Fruit fly (Drosophila melanogaster) whole organism, prepupa: Measurements from ENCODE around the gene Acbp6.

Experiments used
- CG10631 ChIP-seq: fragments of 200-800 bp; sonication (Bioruptor generic); optimal IDR thresholded peaks from 2 replicates; lab custom pipeline; 2016; ENCODE audit warnings: missing biosample characterization, missing genetic modification characterization
- CG11294 ChIP-seq: fragments of 200-800 bp; sonication (Bioruptor generic); IDR thresholded peaks from 2 replicates; pipeline ENCODE4 v1.3.6; 2022; ENCODE audit warnings: missing biosample characterization, missing genetic modification characterization
- CG11762 ChIP-seq: fragments of 200-800 bp; sonication (Bioruptor generic); optimal IDR thresholded peaks from 3 replicates; lab custom pipeline; 2016; ENCODE audit warnings: missing biosample characterization, missing genetic modification characterization; ENCODE audit not compliant: insufficient read depth
- CG6808 ChIP-seq: fragments of 200-800 bp; sonication (Bioruptor generic); optimal IDR thresholded peaks from 3 replicates; lab custom pipeline; 2017; ENCODE audit warnings: missing biosample characterization, missing genetic modification characterization, mild to moderate bottlenecking, moderate library complexity, missing genetic modification reagents
- CG8632 ChIP-seq: fragments of 200-800 bp; sonication (Bioruptor generic); optimal IDR thresholded peaks from 3 replicates; lab custom pipeline; 2016; ENCODE audit warnings: missing biosample characterization, missing genetic modification characterization
- Eip93F ChIP-seq: fragments of 200-800 bp; sonication (Bioruptor generic); optimal IDR thresholded peaks from 2 replicates; lab custom pipeline; 2016; ENCODE audit warnings: missing biosample characterization, mild to moderate bottlenecking, missing genetic modification characterization
- Ets96B ChIP-seq: fragments of 200-800 bp; optimal IDR thresholded peaks from 2 replicates; lab custom pipeline; 2019; ENCODE audit warnings: missing biosample characterization, mild to moderate bottlenecking, missing genetic modification characterization, moderate library complexity
- pdm3 ChIP-seq: fragments of 200-800 bp; sonication (Bioruptor generic); optimal IDR thresholded peaks from 3 replicates; lab custom pipeline; 2016; ENCODE audit warnings: missing biosample characterization, missing genetic modification characterization
- salr ChIP-seq, 2 experiments: fragments of 200-800 bp; sonication (Bioruptor generic); optimal IDR thresholded peaks; 3 replicates each; lab custom pipeline; 2016 to 2018; ENCODE audit warnings: missing biosample characterization in 2 of 2, missing genetic modification characterization in 2 of 2, mild to moderate bottlenecking in 1 of 2
- svp ChIP-seq: fragments of 200-800 bp; sonication (Bioruptor generic); peaks from one replicate; lab custom pipeline; 2016; ENCODE audit warnings: missing biosample characterization, missing genetic modification characterization

DNA sequence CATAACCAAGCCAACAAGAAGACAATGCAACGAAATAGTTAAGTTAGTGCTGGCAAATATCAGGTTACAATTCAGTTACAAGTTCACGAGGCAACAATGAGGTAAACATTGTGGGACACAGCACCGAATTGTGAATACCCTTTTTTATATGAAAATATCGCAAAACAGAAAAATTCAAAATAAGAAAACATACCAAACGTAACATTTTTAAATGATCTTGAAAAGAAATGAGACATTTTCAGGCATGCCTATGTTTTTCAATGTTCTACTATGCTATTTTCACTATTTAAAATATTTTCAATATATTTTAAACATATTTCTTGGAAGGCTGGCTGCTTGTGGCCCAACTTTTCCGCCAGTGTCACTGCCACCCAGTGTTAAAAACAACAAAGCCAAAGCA is 24.8 kb upstream of the Acbp6 start:
- no peak for TF ChIP-seq Ets96B (tag; lab: Kevin White, UChicago)
- no peak for TF ChIP-seq CG11294 (GFP tag; lab: Robert Waterston, UW)
- no peak for TF ChIP-seq salr (GFP tag; optimal IDR thresholded peaks at IDR 0.05; lab: Kevin White, UChicago)
- TF ChIP-seq Eip93F (GFP tag; lab: Kevin White, UChicago) = no peak
- no peak for TF ChIP-seq CG10631 (GFP tag; lab: Kevin White, UChicago)
- no peak for TF ChIP-seq CG6808
- TF ChIP-seq svp (GFP tag; lab: Kevin White, UChicago) = no peak
- TF ChIP-seq CG11762 (GFP tag; lab: Kevin White, UChicago) = no peak
- TF ChIP-seq pdm3 = no peak
- no peak for TF ChIP-seq CG8632 (GFP tag; lab: Kevin White, UChicago)
